Fruit fly (Drosophila melanogaster) whole organism, pupa: Measurements from ENCODE around the gene CG3436.
A peak's percentile ranks its signal among the peaks of the same experiment; 100 is the strongest.

Source experiments
- CG10348 ChIP-seq: fragments of 200-800 bp; sonication (Bioruptor generic); IDR thresholded peaks from 2 replicates; pipeline ENCODE4 v1.3.6; 2022; ENCODE audit warnings: missing biosample characterization, missing genetic modification characterization
- CG15710 ChIP-seq: fragments of 200-800 bp; sonication (Bioruptor generic); optimal IDR thresholded peaks from 2 replicates; lab custom pipeline; 2018; ENCODE audit warnings: missing biosample characterization, mild to moderate bottlenecking, missing genetic modification characterization, moderate library complexity
- CG32121 ChIP-seq: fragments of 200-800 bp; sonication (Bioruptor generic); IDR thresholded peaks from 2 replicates; pipeline ENCODE4 v1.3.6; 2022; ENCODE audit warnings: missing biosample characterization, missing genetic modification characterization
- CG34367 ChIP-seq: fragments of 200-800 bp; sonication (Bioruptor generic); optimal IDR thresholded peaks from 2 replicates; lab custom pipeline; 2018; ENCODE audit warnings: missing biosample characterization, mild to moderate bottlenecking, missing genetic modification characterization
- CG4496 ChIP-seq: fragments of 200-800 bp; sonication (Bioruptor generic); IDR thresholded peaks from 3 replicates; pipeline ENCODE4 v1.3.6; 2022; ENCODE audit warnings: missing biosample characterization, missing genetic modification characterization
- CG9948 ChIP-seq: fragments of 200-800 bp; sonication (Bioruptor generic); optimal IDR thresholded peaks from 2 replicates; lab custom pipeline; 2018; ENCODE audit warnings: missing biosample characterization, mild to moderate bottlenecking, missing genetic modification characterization, moderate library complexity
- EcR ChIP-seq: fragments of 200-800 bp; sonication (Bioruptor generic); optimal IDR thresholded peaks from 3 replicates; lab custom pipeline; 2019; ENCODE audit warnings: missing biosample characterization, missing genetic modification characterization, mild to moderate bottlenecking, moderate library complexity, missing genetic modification reagents
- Pif1A ChIP-seq: fragments of 200-800 bp; sonication (Bioruptor generic); optimal IDR thresholded peaks from 3 replicates; lab custom pipeline; 2016; ENCODE audit warnings: missing biosample characterization, missing genetic modification characterization
- Pif1B ChIP-seq: fragments of 200-800 bp; sonication (Bioruptor generic); optimal IDR thresholded peaks from 3 replicates; lab custom pipeline; 2016; ENCODE audit warnings: missing biosample characterization, missing genetic modification characterization
- Snoo ChIP-seq: fragments of 200-800 bp; sonication (Bioruptor generic); optimal IDR thresholded peaks from 3 replicates; lab custom pipeline; 2017; ENCODE audit warnings: missing biosample characterization, mild to moderate bottlenecking, missing genetic modification characterization, inconsistent platforms
- fd96Ca ChIP-seq: fragments of 200-800 bp; sonication (Bioruptor generic); IDR thresholded peaks from 3 replicates; pipeline ENCODE4 v1.3.6; 2022; ENCODE audit warnings: missing biosample characterization, missing genetic modification characterization
- gl ChIP-seq: fragments of 200-800 bp; sonication (Bioruptor generic); optimal IDR thresholded peaks from 2 replicates; lab custom pipeline; 2018; ENCODE audit warnings: missing biosample characterization, mild to moderate bottlenecking, missing genetic modification characterization

DNA sequence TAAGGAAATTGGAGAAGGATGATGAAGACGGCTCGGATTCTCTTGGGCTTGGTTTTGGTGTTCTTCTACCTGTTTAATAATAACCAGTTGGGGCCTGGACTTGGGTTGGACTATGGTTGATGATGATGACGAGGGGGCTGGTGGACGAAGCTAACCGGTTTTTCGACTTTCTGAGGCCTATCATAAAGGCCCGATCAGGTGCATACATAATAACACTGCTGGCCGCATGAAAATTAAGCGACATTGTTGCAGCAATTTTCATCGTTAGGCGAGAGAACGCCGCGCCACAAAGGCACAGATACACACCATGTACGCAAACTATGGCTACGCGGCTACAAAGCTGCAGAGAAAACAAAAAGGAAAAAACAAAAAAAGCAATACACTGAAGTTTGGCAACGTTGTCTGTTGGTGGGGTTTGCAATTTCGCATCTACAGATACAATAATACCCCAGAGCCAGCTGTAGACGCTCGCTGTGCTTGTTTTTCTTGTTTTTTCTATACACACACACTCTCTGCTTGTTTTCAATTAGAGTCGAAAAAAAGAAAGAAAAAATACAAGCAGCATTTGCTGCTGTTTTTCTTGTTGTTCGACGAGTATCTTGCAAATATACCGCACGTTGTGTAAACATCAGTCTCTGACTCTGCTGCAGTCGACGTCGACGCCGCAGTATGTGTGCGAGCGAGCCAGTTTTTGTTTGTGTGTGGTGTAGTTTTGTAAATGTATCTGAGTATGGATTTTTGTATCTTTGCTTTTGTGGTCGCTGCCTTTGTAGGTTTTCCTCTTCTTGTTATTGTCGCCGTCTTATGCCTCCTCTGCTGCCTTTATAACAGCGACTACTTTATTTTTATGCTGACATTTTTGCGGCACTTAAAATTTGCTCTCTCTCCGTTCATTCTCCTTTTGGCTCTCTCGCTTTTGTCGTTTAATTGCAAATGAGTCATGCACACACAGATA is 10.6 kb downstream of the CG3436 start:
- TF ChIP-seq CG10348, result no peak
- peak; percentile 90 for TF ChIP-seq CG9948 (tag; lab: Kevin White, UChicago)
- peak; percentile 72 for TF ChIP-seq Snoo (tag; lab: Kevin White, UChicago)
- peak; percentile 97 for TF ChIP-seq Pif1A (GFP tag; lab: Kevin White, UChicago)
- TF ChIP-seq gl (tag; lab: Kevin White, UChicago), result peak; percentile 99
- TF ChIP-seq CG4496, result no peak
- TF ChIP-seq CG15710 (tag; lab: Kevin White, UChicago), result peak; percentile 92
- TF ChIP-seq CG32121 (GFP tag; lab: Robert Waterston, UW), result no peak
- peak; percentile 82 for TF ChIP-seq EcR (GFP tag; lab: Kevin White, UChicago)
- TF ChIP-seq Pif1B, result peak; percentile 97
- TF ChIP-seq fd96Ca (GFP tag; lab: Robert Waterston, UW), result no peak
- peak; percentile 95 for TF ChIP-seq CG34367
